Fruit fly (Drosophila melanogaster) whole organism, embryonic: ENCODE results near the gene CG6420.

ENCODE experiments used
- B-H2 ChIP-seq: fragments of 200-800 bp; sonication (Bioruptor generic); optimal IDR thresholded peaks from 2 replicates; lab custom pipeline; 2018; ENCODE audit warnings: missing biosample characterization, mild to moderate bottlenecking, missing genetic modification characterization
- Bdp1 ChIP-seq: fragments of 200-800 bp; sonication (Bioruptor generic); optimal IDR thresholded peaks from 3 replicates; lab custom pipeline; 2016; ENCODE audit warnings: missing biosample characterization, missing genetic modification characterization
- CG10147 ChIP-seq: fragments of 200-800 bp; sonication (Bioruptor generic); optimal IDR thresholded peaks from 2 replicates; lab custom pipeline; 2019; ENCODE audit warnings: missing biosample characterization, mild to moderate bottlenecking, missing genetic modification characterization, moderate library complexity
- CG10462 ChIP-seq: fragments of 200-800 bp; sonication (Bioruptor generic); optimal IDR thresholded peaks from 2 replicates; lab custom pipeline; 2016; ENCODE audit warnings: missing biosample characterization, missing genetic modification characterization
- CG10959 ChIP-seq: fragments of 200-800 bp; sonication (Bioruptor generic); IDR thresholded peaks from 2 replicates; pipeline ENCODE4 v1.3.6; 2022; ENCODE audit warnings: missing biosample characterization, missing genetic modification characterization
- CG12769 ChIP-seq: fragments of 200-800 bp; sonication (Bioruptor generic); optimal IDR thresholded peaks from 2 replicates; lab custom pipeline; 2019; ENCODE audit warnings: missing biosample characterization, mild to moderate bottlenecking, missing genetic modification characterization, moderate library complexity
- CG13775 ChIP-seq: fragments of 200-800 bp; sonication (Bioruptor generic); optimal IDR thresholded peaks from 3 replicates; lab custom pipeline; 2017; ENCODE audit warnings: missing biosample characterization, mild to moderate bottlenecking, missing genetic modification characterization
- CG1792 ChIP-seq: fragments of 200-800 bp; sonication (Bioruptor generic); optimal IDR thresholded peaks from 2 replicates; lab custom pipeline; 2016; ENCODE audit warnings: missing biosample characterization, missing genetic modification characterization
- CG2120 ChIP-seq: fragments of 200-800 bp; sonication (Bioruptor generic); optimal IDR thresholded peaks from 3 replicates; lab custom pipeline; 2016; ENCODE audit warnings: missing biosample characterization, missing genetic modification characterization
- CG2889 ChIP-seq: fragments of 200-800 bp; sonication (Bioruptor generic); IDR thresholded peaks from 3 replicates; pipeline ENCODE4 v1.3.6; 2022; ENCODE audit warnings: missing biosample characterization, missing genetic modification characterization
- CG34422 ChIP-seq: fragments of 200-800 bp; sonication (Bioruptor generic); IDR thresholded peaks from 3 replicates; pipeline ENCODE4 v1.3.6; 2022; ENCODE audit warnings: missing biosample characterization, missing genetic modification characterization
- CG3995 ChIP-seq: fragments of 200-800 bp; sonication (Bioruptor generic); optimal IDR thresholded peaks from 3 replicates; lab custom pipeline; 2016; ENCODE audit warnings: missing biosample characterization, missing genetic modification characterization
- CG4360 ChIP-seq: fragments of 200-800 bp; sonication (Bioruptor generic); IDR thresholded peaks from 2 replicates; pipeline ENCODE4 v1.3.6; 2022; ENCODE audit warnings: missing biosample characterization, missing genetic modification characterization
- CG4617 ChIP-seq: fragments of 200-800 bp; sonication (Bioruptor generic); optimal IDR thresholded peaks from 3 replicates; lab custom pipeline; 2016; ENCODE audit warnings: missing biosample characterization, missing genetic modification characterization, borderline replicate concordance
- CG8944 ChIP-seq: fragments of 200-800 bp; sonication (Bioruptor generic); optimal IDR thresholded peaks from 3 replicates; lab custom pipeline; 2016; ENCODE audit warnings: missing biosample characterization, missing genetic modification characterization
- CG9876 ChIP-seq: fragments of 200-800 bp; sonication (Bioruptor generic); optimal IDR thresholded peaks from 2 replicates; lab custom pipeline; 2016; ENCODE audit warnings: missing biosample characterization, missing genetic modification characterization
- D19B ChIP-seq: fragments of 200-800 bp; sonication (Bioruptor generic); optimal IDR thresholded peaks from 2 replicates; lab custom pipeline; 2017; ENCODE audit warnings: missing biosample characterization, mild to moderate bottlenecking, missing genetic modification characterization
- Dll ChIP-seq: fragments of 200-800 bp; sonication (Bioruptor generic); IDR thresholded peaks from 4 replicates; pipeline ENCODE4 v1.3.6; 2022; ENCODE audit warnings: missing biosample characterization, missing genetic modification characterization; ENCODE audit not compliant: partially characterized antibody
- Elba2 ChIP-seq: fragments of 200-800 bp; sonication (Bioruptor generic); optimal IDR thresholded peaks from 3 replicates; lab custom pipeline; 2016; ENCODE audit warnings: missing biosample characterization, missing genetic modification characterization
- Ets65A ChIP-seq: fragments of 200-800 bp; sonication (Bioruptor generic); peaks from one replicate; lab custom pipeline; 2016; ENCODE audit warnings: missing biosample characterization, missing genetic modification characterization
- Hmx ChIP-seq: fragments of 200-800 bp; sonication (Bioruptor generic); optimal IDR thresholded peaks from 2 replicates; lab custom pipeline; 2016; ENCODE audit warnings: missing biosample characterization, missing genetic modification characterization
- Hr39 ChIP-seq: fragments of >200 bp; optimal IDR thresholded peaks from 2 replicates; lab custom pipeline; 2017
- MBD-R2 ChIP-seq: fragments of 200-800 bp; sonication (Bioruptor generic); IDR thresholded peaks from 2 replicates; pipeline ENCODE4 v1.3.6; 2022; ENCODE audit warnings: missing biosample characterization, missing genetic modification characterization
- MESR4 ChIP-seq: fragments of 200-800 bp; sonication (Bioruptor generic); optimal IDR thresholded peaks from 2 replicates; lab custom pipeline; 2018; ENCODE audit warnings: missing biosample characterization, mild to moderate bottlenecking, missing genetic modification characterization, moderate library complexity
- Nf-YB ChIP-seq: fragments of 200-800 bp; sonication (Bioruptor generic); optimal IDR thresholded peaks from 3 replicates; lab custom pipeline; 2019; ENCODE audit warnings: missing biosample characterization, mild to moderate bottlenecking, missing genetic modification characterization, moderate library complexity
- Rfx ChIP-seq: fragments of 200-800 bp; sonication (Bioruptor generic); IDR thresholded peaks from 2 replicates; pipeline ENCODE4 v1.3.6; 2022; ENCODE audit warnings: missing biosample characterization, missing genetic modification characterization
- Spps ChIP-seq: fragments of 200-800 bp; sonication (Bioruptor generic); optimal IDR thresholded peaks from 2 replicates; lab custom pipeline; 2018; ENCODE audit warnings: missing biosample characterization, mild to moderate bottlenecking, missing genetic modification characterization
- da ChIP-seq: fragments of 200-800 bp; sonication (Bioruptor generic); optimal IDR thresholded peaks from 2 replicates; lab custom pipeline; 2016; ENCODE audit warnings: missing biosample characterization, missing genetic modification characterization
- dysf ChIP-seq: fragments of 200-800 bp; sonication (Bioruptor generic); IDR thresholded peaks from 3 replicates; pipeline ENCODE4 v1.3.6; 2022; ENCODE audit warnings: missing biosample characterization, missing genetic modification characterization
- exex ChIP-seq: fragments of 200-800 bp; sonication (Bioruptor generic); optimal IDR thresholded peaks from 4 replicates; lab custom pipeline; 2018; ENCODE audit warnings: missing biosample characterization, mild to moderate bottlenecking, missing genetic modification characterization, moderate library complexity
- gfzf ChIP-seq: fragments of 200-800 bp; sonication (Bioruptor generic); optimal IDR thresholded peaks from 2 replicates; lab custom pipeline; 2016; ENCODE audit warnings: missing biosample characterization, mild to moderate bottlenecking, missing genetic modification characterization, moderate library complexity
- grn ChIP-seq: fragments of 200-800 bp; sonication (Bioruptor generic); optimal IDR thresholded peaks from 3 replicates; lab custom pipeline; 2017; ENCODE audit warnings: missing biosample characterization, missing genetic modification characterization
- gt ChIP-seq: fragments of 200-800 bp; sonication (Bioruptor generic); IDR thresholded peaks from 2 replicates; pipeline ENCODE4 v1.3.6; 2022; ENCODE audit warnings: missing biosample characterization, missing genetic modification characterization
- ham ChIP-seq: fragments of 200-800 bp; sonication (Bioruptor generic); IDR thresholded peaks from 2 replicates; pipeline ENCODE4 v1.3.6; 2022; ENCODE audit warnings: missing biosample characterization, missing genetic modification characterization
- ken ChIP-seq: fragments of 200-800 bp; sonication (Bioruptor generic); IDR thresholded peaks from 3 replicates; pipeline ENCODE4 v1.3.6; 2022; ENCODE audit warnings: missing biosample characterization, missing genetic modification characterization
- lov ChIP-seq, 2 experiments: fragments of 200-800 bp in 1 of 2; fragments of >200 bp in 1 of 2; sonication (Bioruptor generic) in 1 of 2; IDR thresholded peaks in 1 of 2; optimal IDR thresholded peaks in 1 of 2; 2 replicates in 1 of 2; 3 replicates in 1 of 2; pipeline versions ENCODE4 v1.3.6 to Lab custom; 2017 to 2022; ENCODE audit warnings: missing biosample characterization in 1 of 2, missing genetic modification characterization in 1 of 2
- peb ChIP-seq: fragments of 200-800 bp; sonication (Bioruptor generic); IDR thresholded peaks from 2 replicates; pipeline ENCODE4 v1.3.6; 2022; ENCODE audit warnings: missing biosample characterization, missing genetic modification characterization
- pzg ChIP-seq: fragments of 200-800 bp; sonication (Bioruptor generic); optimal IDR thresholded peaks from 3 replicates; lab custom pipeline; 2018; ENCODE audit warnings: missing biosample characterization, mild to moderate bottlenecking, missing genetic modification characterization, moderate library complexity
- sd ChIP-seq: fragments of 200-800 bp; sonication (Bioruptor generic); optimal IDR thresholded peaks from 3 replicates; lab custom pipeline; 2018; ENCODE audit warnings: missing biosample characterization, mild to moderate bottlenecking, missing genetic modification characterization, moderate library complexity
- tin ChIP-seq: fragments of 200-800 bp; sonication (Bioruptor generic); optimal IDR thresholded peaks from 3 replicates; lab custom pipeline; 2016; ENCODE audit warnings: missing biosample characterization, missing genetic modification characterization
- wdn ChIP-seq: fragments of 200-800 bp; sonication (Bioruptor generic); IDR thresholded peaks from 2 replicates; pipeline ENCODE4 v1.3.6; 2022; ENCODE audit warnings: missing biosample characterization, missing genetic modification characterization

The CG6420 gene

DNA sequence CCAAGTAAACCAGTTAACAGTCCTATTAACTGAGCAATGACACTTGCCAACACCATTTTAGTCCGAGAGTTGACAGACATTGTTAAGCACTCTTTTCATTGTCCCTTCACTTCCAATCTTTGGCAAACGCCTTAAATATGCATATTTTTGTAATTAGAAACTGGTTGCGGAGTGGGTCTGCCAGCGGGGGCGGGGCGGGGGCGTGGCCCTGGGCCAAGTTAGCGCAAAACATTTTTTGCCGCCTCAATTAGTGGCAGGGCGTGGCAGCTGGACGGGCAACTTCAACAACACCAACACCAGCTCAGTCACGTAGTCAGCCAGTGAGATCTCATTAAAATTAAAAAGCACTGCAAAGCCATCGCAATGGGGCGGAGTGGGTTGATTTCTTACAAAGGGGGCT is 36.7 kb upstream of the CG6420 start:
- TF ChIP-seq Hr39 (peak; percentile 57), CG10462 (GFP tag; lab: Kevin White, UChicago) (no peak), CG12769 (no peak)

DNA sequence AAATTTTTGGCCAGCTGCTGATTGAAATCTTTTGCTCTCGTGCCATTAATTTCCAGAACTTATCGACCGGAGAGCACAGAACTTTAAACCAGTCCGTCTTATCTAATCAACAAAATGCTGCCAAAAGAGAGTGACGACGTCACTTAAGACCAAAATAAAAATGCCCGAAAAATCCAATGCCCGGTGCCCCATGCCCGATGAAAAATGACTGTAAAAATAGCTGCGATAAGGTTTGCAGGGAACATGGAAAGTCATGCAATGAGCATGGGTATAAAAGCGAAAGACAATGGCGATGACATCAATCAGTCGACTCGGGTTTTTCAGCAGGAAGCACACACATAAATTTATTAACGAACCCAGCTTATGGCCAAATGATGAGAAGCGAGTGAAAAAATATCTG is 12.3 kb upstream of the CG6420 start, which contains the start of gene CG14247:
CG14247 (plus strand) TSS at position 301 of the 400 bp plus-strand sequence.
- TF ChIP-seq grn (GFP tag; lab: Kevin White, UChicago) = peak; percentile 47
- no peak for TF ChIP-seq CG4360
- TF ChIP-seq exex (tag; lab: Kevin White, UChicago) = peak; percentile 22

dm6 chr3R:26736207-26736606 is 11.2 kb upstream of the CG6420 start, which contains the start of gene CG6403:
TSS of gene CG6403 (minus strand) at chr3R:26736307.
- TF ChIP-seq exex (tag; lab: Kevin White, UChicago) (peak; percentile 10), Ets65A (peak; percentile 40), wdn (no peak), ham (no peak), sd (peak; percentile 36)

DNA sequence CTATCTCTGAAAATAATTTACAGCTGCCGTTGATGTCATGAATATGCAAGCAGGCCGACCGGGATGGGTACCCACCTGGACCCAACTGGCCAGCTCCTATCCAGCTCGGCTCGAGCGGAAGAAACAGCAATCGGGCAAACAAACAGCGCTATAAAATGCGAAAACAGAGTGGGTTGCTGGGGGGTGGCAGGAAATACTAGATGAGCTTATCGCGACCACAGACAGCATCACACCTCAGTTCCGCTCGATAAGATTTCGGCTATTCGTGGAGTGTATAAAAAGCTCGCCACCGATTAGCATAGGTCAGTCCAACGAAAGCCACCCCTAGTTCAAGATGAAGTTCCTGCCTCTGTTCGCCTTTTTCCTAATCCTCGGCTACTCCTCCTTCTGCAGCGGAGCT is 3.4 kb upstream of the CG6420 start, which contains the start of gene CG14245:
CG14245 (plus strand) TSS at position 301 of the 400 bp plus-strand sequence.
- no peak for TF ChIP-seq ken
- TF ChIP-seq CG10959 (GFP tag; lab: Robert Waterston, UW) = no peak
- no peak for TF ChIP-seq CG1792 (GFP tag; lab: Kevin White, UChicago)
- TF ChIP-seq Hmx (GFP tag; lab: Kevin White, UChicago) = no peak
- TF ChIP-seq Nf-YB (GFP tag; lab: Kevin White, UChicago) = no peak
- no peak for TF ChIP-seq Spps (tag; lab: Kevin White, UChicago)

DNA sequence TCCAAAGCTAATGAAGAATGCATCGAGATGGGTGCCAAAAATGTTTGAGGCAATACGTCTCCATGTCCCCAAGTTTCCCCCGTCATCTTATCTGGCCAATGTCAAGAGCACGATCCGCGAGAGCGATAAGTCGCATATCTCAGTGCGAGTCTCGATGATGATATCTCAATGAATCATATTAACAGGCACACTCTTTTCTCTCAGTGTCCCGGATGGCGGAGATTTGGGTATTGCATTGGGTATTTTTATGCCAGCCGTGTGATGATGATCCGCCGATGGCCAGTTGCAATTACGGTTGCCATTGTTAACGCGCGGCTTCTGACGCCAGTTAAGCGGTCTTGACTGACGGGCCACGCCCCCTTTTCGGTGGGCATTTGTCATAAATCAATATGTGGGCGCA is 2.0 kb upstream of the CG6420 start, which contains the start of gene CG14246:
CG14246 (plus strand) TSS at position 301 of the 400 bp plus-strand sequence.
- TF ChIP-seq tin (no peak), CG2889 (GFP tag; lab: Robert Waterston, UW) (0 out of 3 replicates have a peak, but pooled peaks have one; percentile 7)
- TF ChIP-seq, all 482 proteins: peak for 1

DNA sequence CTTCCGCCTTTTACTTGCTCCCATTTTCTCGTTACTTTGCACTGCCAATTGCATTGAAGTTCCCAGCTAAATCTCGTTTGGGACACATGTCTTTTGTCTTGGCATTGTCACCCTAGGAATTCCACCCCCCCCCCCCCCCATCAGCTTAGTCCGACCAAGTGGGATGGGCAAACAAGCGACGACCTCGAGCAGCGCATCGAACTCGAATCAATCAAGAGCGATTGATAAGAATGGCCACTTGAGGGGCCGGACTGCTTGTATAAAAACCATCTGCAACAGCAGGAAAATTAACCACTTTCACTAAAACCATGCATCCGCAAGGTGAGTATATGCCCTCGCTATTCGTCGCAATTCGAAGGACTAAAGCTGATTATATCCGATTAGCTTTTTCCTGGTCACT is 817 bp upstream of the CG6420 start, which contains the start of gene CG14244:
CG14244 (plus strand) TSS at position 301 of the 400 bp plus-strand sequence.
- no peak for TF ChIP-seq gt (GFP tag; lab: Robert Waterston, UW)
- no peak for TF ChIP-seq Bdp1 (GFP tag; lab: Kevin White, UChicago)
- no peak for TF ChIP-seq CG10147 (GFP tag; lab: Kevin White, UChicago)
- TF ChIP-seq Hr39 = peak; percentile 56
- TF ChIP-seq Elba2 = no peak
- no peak for TF ChIP-seq CG2120 (GFP tag; lab: Kevin White, UChicago)
- TF ChIP-seq, all 482 proteins: peak for 1

- TF ChIP-seq CG4617 (GFP tag; lab: Kevin White, UChicago) = peak; percentile 47
- no peak for TF ChIP-seq D19B (GFP tag; lab: Kevin White, UChicago)
- TF ChIP-seq peb (GFP tag; lab: Robert Waterston, UW) = no peak
- TF ChIP-seq MESR4 (GFP tag; lab: Kevin White, UChicago) = peak; percentile 70
- peak; percentile 53 for TF ChIP-seq gfzf (GFP tag; lab: Kevin White, UChicago)
- peak; percentile 6; the same call in 1 of the 2 replicates for TF ChIP-seq Rfx (GFP tag; lab: Robert Waterston, UW)
- TF ChIP-seq B-H2 (GFP tag; lab: Kevin White, UChicago) = no peak
- TF ChIP-seq CG3995 (GFP tag; lab: Kevin White, UChicago) = peak; percentile 50
- peak; percentile 16; the same call in 1 of the 2 replicates for TF ChIP-seq MBD-R2 (GFP tag; lab: Robert Waterston, UW)
- no peak for TF ChIP-seq CG13775 (GFP tag; lab: Kevin White, UChicago)
- peak; percentile 2 for TF ChIP-seq pzg
- peak; percentile 27; the same call in 1 of the 3 replicates for TF ChIP-seq CG34422 (GFP tag; lab: Robert Waterston, UW)
- TF ChIP-seq CG9876 = no peak
- TF ChIP-seq Dll = 0 out of 4 replicates have a peak, but pooled peaks have one; percentile 30
- no peak for TF ChIP-seq da (GFP tag; lab: Kevin White, UChicago)
- no peak for TF ChIP-seq lov (optimal IDR thresholded peaks at IDR 0.05; lab: Kevin White, UChicago)
- TF ChIP-seq lov (GFP tag; IDR thresholded peaks at IDR 0.05; lab: Robert Waterston, UW) = no peak
- no peak for TF ChIP-seq dysf (GFP tag; lab: Robert Waterston, UW)
- no peak for TF ChIP-seq CG8944 (GFP tag; lab: Kevin White, UChicago)
Observed at dm6 chr3R:26717864-26718263, 7.2 kb downstream of the CG6420 start, which contains the start of gene Yif1. TSS of gene Yif1 (plus strand) at chr3R:26717871.
